Fruit fly (Drosophila melanogaster) whole organism, embryonic: Measurements from ENCODE around the gene dyw.

ENCODE experiments used
- B-H2 ChIP-seq: fragments of 200-800 bp; sonication (Bioruptor generic); optimal IDR thresholded peaks from 2 replicates; lab custom pipeline; 2018; ENCODE audit warnings: missing biosample characterization, mild to moderate bottlenecking, missing genetic modification characterization
- BEAF-32 ChIP-seq: fragments of 200-800 bp; sonication (Bioruptor generic); optimal IDR thresholded peaks from 3 replicates; lab custom pipeline; 2017; ENCODE audit warnings: missing biosample characterization, missing genetic modification characterization, mild to moderate bottlenecking, moderate library complexity, missing genetic modification reagents
- BtbVII ChIP-seq: fragments of 200-800 bp; sonication (Bioruptor generic); optimal IDR thresholded peaks from 3 replicates; lab custom pipeline; 2017; ENCODE audit warnings: missing biosample characterization, mild to moderate bottlenecking, missing genetic modification characterization
- CG10147 ChIP-seq: fragments of 200-800 bp; sonication (Bioruptor generic); optimal IDR thresholded peaks from 2 replicates; lab custom pipeline; 2019; ENCODE audit warnings: missing biosample characterization, mild to moderate bottlenecking, missing genetic modification characterization, moderate library complexity
- CG10274 ChIP-seq: fragments of 200-800 bp; sonication (Bioruptor generic); optimal IDR thresholded peaks from 3 replicates; lab custom pipeline; 2017; ENCODE audit warnings: missing biosample characterization, mild to moderate bottlenecking, missing genetic modification characterization
- CG10321 ChIP-seq: fragments of 200-800 bp; sonication (Bioruptor generic); IDR thresholded peaks from 2 replicates; pipeline ENCODE4 v1.3.6; 2022; ENCODE audit warnings: missing biosample characterization, missing genetic modification characterization
- CG10654 ChIP-seq: fragments of 200-800 bp; sonication (Bioruptor generic); optimal IDR thresholded peaks from 2 replicates; lab custom pipeline; 2016; ENCODE audit warnings: missing biosample characterization, missing genetic modification characterization
- CG12104 ChIP-seq: fragments of 200-800 bp; sonication (Bioruptor generic); optimal IDR thresholded peaks from 3 replicates; lab custom pipeline; 2016; ENCODE audit warnings: missing biosample characterization, missing genetic modification characterization
- CG13287 ChIP-seq: fragments of 200-800 bp; sonication (Bioruptor generic); IDR thresholded peaks from 2 replicates; pipeline ENCODE4 v1.3.6; 2022; ENCODE audit warnings: missing biosample characterization, missing genetic modification characterization; ENCODE audit not compliant: partially characterized antibody
- CG14050 ChIP-seq: fragments of 200-800 bp; sonication (Bioruptor generic); IDR thresholded peaks from 3 replicates; pipeline ENCODE4 v1.3.6; 2022; ENCODE audit warnings: missing biosample characterization, missing genetic modification characterization
- CG15696 ChIP-seq: fragments of 200-800 bp; sonication (Bioruptor generic); optimal IDR thresholded peaks from 2 replicates; lab custom pipeline; 2019; ENCODE audit warnings: missing biosample characterization, mild to moderate bottlenecking, missing genetic modification characterization, moderate library complexity
- CG3163 ChIP-seq: fragments of 200-800 bp; sonication (Bioruptor generic); optimal IDR thresholded peaks from 3 replicates; lab custom pipeline; 2016; ENCODE audit warnings: missing biosample characterization, missing genetic modification characterization
- CG33557 ChIP-seq: fragments of 200-800 bp; sonication (Bioruptor generic); optimal IDR thresholded peaks from 2 replicates; lab custom pipeline; 2019; ENCODE audit warnings: missing biosample characterization, mild to moderate bottlenecking, missing genetic modification characterization, moderate library complexity
- CG7271 ChIP-seq: fragments of 200-800 bp; sonication (Bioruptor generic); optimal IDR thresholded peaks from 2 replicates; lab custom pipeline; 2018; ENCODE audit warnings: missing biosample characterization, mild to moderate bottlenecking, missing genetic modification characterization, moderate library complexity
- CG7928 ChIP-seq: fragments of 200-800 bp; sonication (Bioruptor generic); optimal IDR thresholded peaks from 2 replicates; lab custom pipeline; 2017; ENCODE audit warnings: missing biosample characterization, mild to moderate bottlenecking, missing genetic modification characterization
- CG8089 ChIP-seq: fragments of 200-800 bp; sonication (Bioruptor generic); optimal IDR thresholded peaks from 3 replicates; lab custom pipeline; 2016; ENCODE audit warnings: missing biosample characterization, missing genetic modification characterization
- CG9215 ChIP-seq: fragments of 200-800 bp; sonication (Bioruptor generic); IDR thresholded peaks from 2 replicates; pipeline ENCODE4 v1.3.6; 2022; ENCODE audit warnings: missing biosample characterization, missing genetic modification characterization
- CG9876 ChIP-seq: fragments of 200-800 bp; sonication (Bioruptor generic); optimal IDR thresholded peaks from 2 replicates; lab custom pipeline; 2016; ENCODE audit warnings: missing biosample characterization, missing genetic modification characterization
- Camta ChIP-seq: fragments of 200-800 bp; sonication (Bioruptor generic); optimal IDR thresholded peaks from 2 replicates; lab custom pipeline; 2016; ENCODE audit warnings: missing biosample characterization, missing genetic modification characterization
- Dip2 ChIP-seq: fragments of 200-800 bp; sonication (Bioruptor generic); IDR thresholded peaks from 2 replicates; pipeline ENCODE4 v1.3.6; 2022; ENCODE audit warnings: missing biosample characterization, missing genetic modification characterization
- H15 ChIP-seq: fragments of 200-800 bp; sonication (Bioruptor generic); IDR thresholded peaks from 3 replicates; pipeline ENCODE4 v1.3.6; 2022; ENCODE audit warnings: missing biosample characterization, missing genetic modification characterization
- H2.0 ChIP-seq: fragments of 200-800 bp; sonication (Bioruptor generic); IDR thresholded peaks from 2 replicates; pipeline ENCODE4 v1.3.6; 2022; ENCODE audit warnings: missing biosample characterization, missing genetic modification characterization
- Hr3 ChIP-seq: fragments of 200-800 bp; sonication (Bioruptor generic); optimal IDR thresholded peaks from 3 replicates; lab custom pipeline; 2016; ENCODE audit warnings: missing biosample characterization, missing genetic modification characterization
- Hr39 ChIP-seq: fragments of >200 bp; optimal IDR thresholded peaks from 2 replicates; lab custom pipeline; 2017
- Max ChIP-seq: fragments of 200-800 bp; sonication (Bioruptor generic); optimal IDR thresholded peaks from 2 replicates; lab custom pipeline; 2016; ENCODE audit warnings: missing biosample characterization, mild to moderate bottlenecking, missing genetic modification characterization
- NC2α ChIP-seq: fragments of 200-800 bp; sonication (Bioruptor generic); optimal IDR thresholded peaks from 2 replicates; lab custom pipeline; 2016; ENCODE audit warnings: missing biosample characterization, missing genetic modification characterization
- NK7.1 ChIP-seq: fragments of 200-800 bp; sonication (Bioruptor generic); optimal IDR thresholded peaks from 3 replicates; lab custom pipeline; 2016; ENCODE audit warnings: missing biosample characterization, missing genetic modification characterization
- Nf-YB ChIP-seq: fragments of 200-800 bp; sonication (Bioruptor generic); optimal IDR thresholded peaks from 3 replicates; lab custom pipeline; 2019; ENCODE audit warnings: missing biosample characterization, mild to moderate bottlenecking, missing genetic modification characterization, moderate library complexity
- NfI ChIP-seq: fragments of 200-800 bp; sonication (Bioruptor generic); optimal IDR thresholded peaks from 3 replicates; lab custom pipeline; 2018; ENCODE audit warnings: missing biosample characterization, mild to moderate bottlenecking, missing genetic modification characterization, moderate library complexity
- PHDP ChIP-seq: fragments of 200-800 bp; sonication (Bioruptor generic); optimal IDR thresholded peaks from 3 replicates; lab custom pipeline; 2018; ENCODE audit warnings: missing biosample characterization, mild to moderate bottlenecking, missing genetic modification characterization, moderate library complexity
- Ptx1 ChIP-seq: fragments of 200-800 bp; sonication (Bioruptor generic); IDR thresholded peaks from 2 replicates; pipeline ENCODE4 v1.3.6; 2022; ENCODE audit warnings: missing biosample characterization, missing genetic modification characterization
- TFAM ChIP-seq: fragments of 200-800 bp; sonication (Bioruptor generic); optimal IDR thresholded peaks from 2 replicates; lab custom pipeline; 2017; ENCODE audit warnings: missing biosample characterization, missing genetic modification characterization, inconsistent platforms
- Taf1 ChIP-seq: fragments of 200-800 bp; sonication (Bioruptor generic); IDR thresholded peaks from 2 replicates; pipeline ENCODE4 v1.3.6; 2022; ENCODE audit warnings: missing biosample characterization, missing genetic modification characterization
- ap ChIP-seq: fragments of 200-800 bp; sonication (Bioruptor generic); IDR thresholded peaks from 2 replicates; pipeline ENCODE4 v1.3.6; 2022; ENCODE audit warnings: missing biosample characterization, missing genetic modification characterization
- bab2 ChIP-seq: fragments of 200-800 bp; sonication (Bioruptor generic); optimal IDR thresholded peaks from 2 replicates; lab custom pipeline; 2016; ENCODE audit warnings: missing biosample characterization, missing genetic modification characterization
- corto ChIP-seq: fragments of 200-800 bp; sonication (Bioruptor generic); optimal IDR thresholded peaks from 2 replicates; lab custom pipeline; 2016; ENCODE audit warnings: missing biosample characterization, mild to moderate bottlenecking, missing genetic modification characterization, moderate library complexity
- ems ChIP-seq: fragments of 200-800 bp; sonication (Bioruptor generic); optimal IDR thresholded peaks from 3 replicates; lab custom pipeline; 2016; ENCODE audit warnings: missing biosample characterization, missing genetic modification characterization
- esg ChIP-seq: fragments of 200-800 bp; sonication (Bioruptor generic); conservative IDR thresholded peaks from 2 replicates; pipeline ENCODE4 v1.3.6; 2022; ENCODE audit warnings: missing biosample characterization, missing genetic modification characterization
- fru ChIP-seq: fragments of >200 bp; optimal IDR thresholded peaks from 2 replicates; lab custom pipeline; 2017
- hth ChIP-seq: fragments of >200 bp; optimal IDR thresholded peaks from 2 replicates; lab custom pipeline; 2017; ENCODE audit warnings: inconsistent platforms
- kah ChIP-seq: fragments of 200-800 bp; sonication (Bioruptor generic); optimal IDR thresholded peaks from 2 replicates; lab custom pipeline; 2018; ENCODE audit warnings: missing biosample characterization, mild to moderate bottlenecking, missing genetic modification characterization
- kay ChIP-seq: fragments of 200-800 bp; sonication (Bioruptor generic); optimal IDR thresholded peaks from 2 replicates; lab custom pipeline; 2016; ENCODE audit warnings: missing biosample characterization, missing genetic modification characterization
- ken ChIP-seq: fragments of 200-800 bp; sonication (Bioruptor generic); IDR thresholded peaks from 3 replicates; pipeline ENCODE4 v1.3.6; 2022; ENCODE audit warnings: missing biosample characterization, missing genetic modification characterization
- lbe ChIP-seq: fragments of 200-800 bp; sonication (Bioruptor generic); optimal IDR thresholded peaks from 2 replicates; lab custom pipeline; 2016; ENCODE audit warnings: missing biosample characterization, mild to moderate bottlenecking, missing genetic modification characterization
- nmo ChIP-seq: fragments of 200-800 bp; sonication (Bioruptor generic); optimal IDR thresholded peaks from 2 replicates; lab custom pipeline; 2018; ENCODE audit warnings: missing biosample characterization, mild to moderate bottlenecking, missing genetic modification characterization, moderate library complexity
- org-1 ChIP-seq: fragments of 200-800 bp; sonication (Bioruptor generic); optimal IDR thresholded peaks from 2 replicates; lab custom pipeline; 2017; ENCODE audit warnings: missing biosample characterization, missing genetic modification characterization
- pho ChIP-seq: fragments of 200-800 bp; sonication (Bioruptor generic); optimal IDR thresholded peaks from 2 replicates; lab custom pipeline; 2016; ENCODE audit warnings: missing biosample characterization, missing genetic modification characterization
- shn ChIP-seq: fragments of 200-800 bp; sonication (Bioruptor generic); optimal IDR thresholded peaks from 3 replicates; lab custom pipeline; 2016; ENCODE audit warnings: missing biosample characterization, missing genetic modification characterization
- slp2 ChIP-seq: fragments of 200-800 bp; sonication (Bioruptor generic); optimal IDR thresholded peaks from 2 replicates; lab custom pipeline; 2016; ENCODE audit warnings: missing biosample characterization, missing genetic modification characterization
- stc ChIP-seq: fragments of 200-800 bp; sonication (Bioruptor generic); IDR thresholded peaks from 2 replicates; pipeline ENCODE4 v1.3.6; 2022; ENCODE audit warnings: missing biosample characterization, missing genetic modification characterization
- trem ChIP-seq: fragments of 200-800 bp; optimal IDR thresholded peaks from 3 replicates; lab custom pipeline; 2019; ENCODE audit warnings: missing biosample characterization, mild to moderate bottlenecking, missing genetic modification characterization, moderate library complexity
- zf30C ChIP-seq: fragments of 200-800 bp; sonication (Bioruptor generic); optimal IDR thresholded peaks from 3 replicates; lab custom pipeline; 2018; ENCODE audit warnings: missing biosample characterization, mild to moderate bottlenecking, missing genetic modification characterization

The dyw gene

dm6 chrX:2647472-2647883 lies 46.2 kb downstream of the dyw start (continued):
- TF ChIP-seq CG12104 (GFP tag; lab: Kevin White, UChicago): peak; percentile 28
- TF ChIP-seq BtbVII: peak; percentile 48
- TF ChIP-seq CG9215: no peak
- TF ChIP-seq nmo: peak; percentile 63
- peak; percentile 39 for TF ChIP-seq CG9876
- peak; percentile 54 for TF ChIP-seq ems (GFP tag; lab: Kevin White, UChicago)
- TF ChIP-seq trem (tag; lab: Kevin White, UChicago): peak; percentile 23
- TF ChIP-seq Taf1: no peak
- peak; percentile 21; the same call in 1 of the 3 replicates for TF ChIP-seq CG14050 (GFP tag; lab: Robert Waterston, UW)
- peak; percentile 34 for TF ChIP-seq CG10274
- peak; percentile 47 for TF ChIP-seq Hr3 (GFP tag; lab: Kevin White, UChicago)
- peak; percentile 35 for TF ChIP-seq pho (GFP tag; lab: Kevin White, UChicago)
- TF ChIP-seq kah (GFP tag; lab: Kevin White, UChicago): peak; percentile 30
- TF ChIP-seq fru (lab: Kevin White, UChicago): no peak
- TF ChIP-seq NK7.1 (GFP tag; lab: Kevin White, UChicago): peak; percentile 6
- TF ChIP-seq CG7271 (tag; lab: Kevin White, UChicago): no peak
- no peak for TF ChIP-seq Hr39 (lab: Kevin White, UChicago)
- peak; percentile 22 for TF ChIP-seq Nf-YB (GFP tag; lab: Kevin White, UChicago)
- TF ChIP-seq BEAF-32: no peak
- TF ChIP-seq Max (GFP tag; lab: Kevin White, UChicago): no peak
- peak; percentile 47 for TF ChIP-seq esg (GFP tag; lab: Robert Waterston, UW)
- no peak for TF ChIP-seq CG8089
- TF ChIP-seq CG15696 (tag; lab: Kevin White, UChicago): peak; percentile 0
- TF ChIP-seq lbe (GFP tag; lab: Kevin White, UChicago): peak; percentile 76
- TF ChIP-seq CG10654 (GFP tag; lab: Kevin White, UChicago): peak; percentile 58
- peak; percentile 37 for TF ChIP-seq B-H2
- TF ChIP-seq CG10147 (GFP tag; lab: Kevin White, UChicago): peak; percentile 56
- TF ChIP-seq corto (GFP tag; lab: Kevin White, UChicago): peak; percentile 64
- peak; percentile 42 for TF ChIP-seq slp2 (GFP tag; lab: Kevin White, UChicago)
- peak; percentile 54 for TF ChIP-seq org-1
- peak; percentile 45; the same call in 1 of the 3 replicates for TF ChIP-seq ken (GFP tag; lab: Robert Waterston, UW)
- TF ChIP-seq H15: peak; percentile 60; the same call in 2 of the 3 replicates
- TF ChIP-seq TFAM: no peak
- TF ChIP-seq CG7928 (GFP tag; lab: Kevin White, UChicago): no peak
- no peak for TF ChIP-seq CG3163 (GFP tag; lab: Kevin White, UChicago)
- TF ChIP-seq hth (lab: Kevin White, UChicago): no peak
- TF ChIP-seq zf30C: peak; percentile 76
- TF ChIP-seq Camta (GFP tag; lab: Kevin White, UChicago): peak; percentile 31
- TF ChIP-seq Ptx1: peak; percentile 68
- TF ChIP-seq NC2α: no peak
- no peak for TF ChIP-seq CG10321 (GFP tag; lab: Robert Waterston, UW)
- TF ChIP-seq stc (GFP tag; lab: Robert Waterston, UW): no peak; the same call in 1 of the 2 replicates
- no peak for TF ChIP-seq ap (GFP tag; lab: Robert Waterston, UW)
- 0 out of 2 replicates have a peak, but pooled peaks have one; percentile 22 for TF ChIP-seq H2.0 (GFP tag; lab: Robert Waterston, UW)
- TF ChIP-seq NfI (GFP tag; lab: Kevin White, UChicago): peak; percentile 57
- TF ChIP-seq bab2 (GFP tag; lab: Kevin White, UChicago): peak; percentile 56
- no peak for TF ChIP-seq CG13287 (GFP tag; lab: Robert Waterston, UW)
- TF ChIP-seq PHDP (tag; lab: Kevin White, UChicago): peak; percentile 71
- TF ChIP-seq CG33557 (GFP tag; lab: Kevin White, UChicago): no peak
- peak; percentile 47 for TF ChIP-seq shn (GFP tag; lab: Kevin White, UChicago)
- no peak for TF ChIP-seq Dip2 (GFP tag; lab: Robert Waterston, UW)
- TF ChIP-seq kay (GFP tag; lab: Kevin White, UChicago): peak; percentile 36
